Worm (Caenorhabditis elegans) whole organism, dauer: ENCODE results near the gene mtrf-1L.
"Not testable (repeated sequence)": the region's sequence is repeated elsewhere in the genome, so short reads cannot be mapped to it uniquely, and the experiment has no call there.

Experiments used
- unc-62 ChIP-seq: sonication (generic microtip); optimal IDR thresholded peaks from 2 replicates; lab custom pipeline; 2017; ENCODE audit warnings: missing biosample characterization, missing genetic modification reagents, missing genetic modification characterization

The mtrf-1L gene

DNA sequence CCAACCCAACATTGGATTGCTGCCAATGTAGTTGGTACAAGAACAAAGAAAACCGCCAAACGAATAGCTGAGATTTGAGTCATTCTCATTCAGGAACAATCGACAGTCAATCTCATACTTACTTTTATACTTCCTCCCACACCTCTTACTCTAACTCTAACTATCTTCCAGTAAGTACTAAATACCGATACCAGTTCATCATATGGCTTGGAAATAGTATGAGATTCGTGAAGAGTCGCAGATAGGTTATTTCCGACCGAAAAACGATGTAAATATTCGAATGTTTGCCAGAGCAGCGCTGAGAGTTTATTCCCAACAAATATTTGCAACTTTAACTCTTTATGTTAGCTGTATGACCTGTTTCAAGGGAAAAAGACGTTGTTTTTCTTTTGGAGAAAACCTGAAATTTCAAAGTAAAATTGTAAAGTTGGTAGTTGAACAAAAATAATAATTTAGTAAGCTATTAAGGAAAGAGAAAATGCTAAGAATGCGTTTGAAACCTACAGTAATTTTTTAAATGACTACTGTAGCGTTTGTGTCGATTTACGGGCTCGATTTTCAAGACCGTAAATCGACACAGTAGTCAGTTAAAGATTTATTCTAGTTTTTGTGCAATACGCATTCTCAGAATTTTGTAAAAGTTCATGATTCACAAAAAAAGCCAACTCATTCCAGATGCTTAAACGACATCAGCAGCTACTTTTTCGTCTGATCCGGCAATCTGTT lies at the start of gene mtrf-1L, which contains the start of gene W03F8.6:
Gene mtrf-1L, plus strand, starts transcription at position 676 of the 726 bp plus-strand sequence.
Gene W03F8.6, minus strand, starts transcription at position 101 of the 726 bp plus-strand sequence.
- TF ChIP-seq unc-62 = no peak

- TF ChIP-seq unc-62 = no peak
Measured at ce11 chrIV:5137809-5138208, 49.1 kb upstream of the mtrf-1L start.

- TF ChIP-seq unc-62 = no peak
Measured at ce11 chrIV:5139189-5139588, 47.8 kb upstream of the mtrf-1L start.

DNA sequence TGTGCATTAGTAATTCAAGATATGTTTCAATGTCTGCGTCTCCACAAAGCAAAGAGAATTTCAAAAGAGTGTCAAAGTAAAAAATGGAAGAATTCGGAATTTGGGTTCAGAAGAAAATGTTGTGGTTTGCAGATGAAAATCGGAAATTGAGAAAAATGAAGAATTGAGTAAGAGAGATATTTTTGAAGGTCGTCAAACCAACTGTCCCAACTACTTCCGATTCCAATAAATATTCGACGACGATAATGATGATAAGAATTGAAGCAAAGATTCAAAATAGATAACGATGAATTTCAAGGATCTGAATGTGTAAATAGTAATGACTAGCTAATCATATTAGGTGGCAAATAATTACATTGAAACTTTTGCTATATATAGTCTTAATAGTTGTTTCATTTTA lies 47.0 kb upstream of the mtrf-1L start:
- no peak for TF ChIP-seq unc-62

DNA sequence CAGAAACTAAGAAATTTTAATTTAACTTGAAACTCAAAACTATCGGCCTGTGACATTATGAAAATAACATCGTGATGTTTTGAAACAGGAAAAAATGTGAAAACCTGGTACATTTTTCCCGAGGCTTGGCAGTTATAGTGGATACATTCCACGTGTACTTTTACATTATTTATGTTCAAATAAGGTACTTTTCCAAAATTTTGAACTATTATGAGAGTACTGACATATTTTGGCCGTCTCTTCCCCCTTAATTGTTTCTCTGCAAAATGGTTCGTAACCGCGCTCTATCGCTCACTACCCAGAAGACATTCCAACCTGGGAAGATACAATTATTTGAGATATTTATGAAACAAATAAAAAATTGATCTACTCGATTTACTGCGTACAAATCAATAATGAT lies 37.2 kb upstream of the mtrf-1L start, which contains the start of gene C24D10.5:
Gene C24D10.5, plus strand, starts transcription at position 301 of the 400 bp plus-strand sequence.
- no peak for TF ChIP-seq unc-62

DNA sequence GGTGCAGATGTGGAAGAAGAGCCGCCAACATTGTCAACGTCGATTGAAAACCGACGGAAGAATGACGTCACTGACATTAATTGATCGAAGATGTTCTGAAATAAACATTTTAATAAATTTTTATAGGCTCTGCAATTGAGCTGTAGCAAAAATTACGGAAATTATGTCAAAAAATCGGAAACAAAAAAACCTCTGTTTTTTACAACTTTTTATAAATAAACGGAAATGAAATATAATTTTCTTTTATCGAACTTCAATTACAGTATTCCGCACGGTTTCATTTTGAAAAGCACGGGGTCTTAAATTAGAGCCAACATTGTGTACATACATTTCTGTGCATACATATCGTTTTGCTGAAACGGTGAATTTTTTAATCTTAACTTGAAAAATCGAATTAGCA lies 34.6 kb upstream of the mtrf-1L start, which contains the start of gene soc-2:
Gene soc-2, minus strand, starts transcription at position 101 of the 400 bp plus-strand sequence.
- TF ChIP-seq unc-62 = no peak

- no peak for TF ChIP-seq unc-62
Measured at ce11 chrIV:5157226-5157625, 29.7 kb upstream of the mtrf-1L start, which contains the start of gene C24D10.49. TSS of gene C24D10.49 (minus strand) at chrIV:5157326.

ce11 chrIV:5160171-5160570 lies 26.8 kb upstream of the mtrf-1L start, which contains the start of the genes C24D10.6 and C24D10.4:
TSS of gene C24D10.6 (minus strand) at chrIV:5160248.
TSS of gene C24D10.4 (plus strand) at chrIV:5160522.
- TF ChIP-seq unc-62 = no peak

DNA sequence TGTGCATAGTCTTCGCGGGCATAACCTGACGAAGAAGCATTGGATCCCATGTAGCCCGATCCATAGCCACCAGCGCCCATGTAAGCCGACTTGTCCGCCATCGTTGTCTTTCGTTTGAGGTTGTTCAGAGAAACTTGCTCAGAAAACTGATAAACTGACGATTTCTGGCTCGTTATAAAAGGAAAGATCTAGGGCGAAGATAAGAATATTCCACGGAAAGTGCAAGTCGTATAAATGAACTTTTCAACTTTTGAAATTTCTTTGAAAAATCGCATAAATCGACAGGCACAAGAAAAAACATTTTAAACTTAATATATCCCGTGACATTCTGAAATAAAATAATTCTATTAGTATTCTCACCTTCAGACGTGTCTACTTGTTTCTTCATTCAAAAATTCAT lies 24.0 kb upstream of the mtrf-1L start, which contains the start of the genes nspd-3 and C24D10.2:
Gene nspd-3, minus strand, starts transcription at position 101 of the 400 bp plus-strand sequence.
Gene C24D10.2, plus strand, starts transcription at position 399 of the 400 bp plus-strand sequence.
- TF ChIP-seq unc-62 = not testable (repeated sequence)

ce11 chrIV:5165626-5166025 lies 21.3 kb upstream of the mtrf-1L start, which contains the start of gene nspd-6:
TSS of gene nspd-6 (minus strand) at chrIV:5165726.
- TF ChIP-seq unc-62 = not testable (repeated sequence)

DNA sequence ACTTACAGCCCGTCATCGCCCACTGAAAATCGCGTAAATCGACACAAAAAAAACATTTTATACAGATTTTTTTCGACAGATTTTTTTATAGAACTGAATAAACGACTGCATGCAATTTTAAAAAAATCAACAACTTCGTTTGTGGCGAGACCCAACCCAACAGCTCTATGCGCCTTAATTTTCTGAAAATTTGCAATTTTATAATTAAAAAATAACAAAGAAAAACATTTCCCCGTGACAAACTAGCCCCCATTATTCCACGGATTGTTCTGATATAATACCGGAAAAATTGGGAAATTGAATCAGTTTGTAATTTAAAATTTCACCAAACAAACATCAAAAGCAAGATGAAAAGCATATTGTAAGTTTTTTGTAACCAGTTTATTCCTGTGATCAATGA lies 20.9 kb upstream of the mtrf-1L start, which contains the start of gene ptp-5.1:
Gene ptp-5.1, plus strand, starts transcription at position 301 of the 400 bp plus-strand sequence.
- TF ChIP-seq unc-62 = no peak

DNA sequence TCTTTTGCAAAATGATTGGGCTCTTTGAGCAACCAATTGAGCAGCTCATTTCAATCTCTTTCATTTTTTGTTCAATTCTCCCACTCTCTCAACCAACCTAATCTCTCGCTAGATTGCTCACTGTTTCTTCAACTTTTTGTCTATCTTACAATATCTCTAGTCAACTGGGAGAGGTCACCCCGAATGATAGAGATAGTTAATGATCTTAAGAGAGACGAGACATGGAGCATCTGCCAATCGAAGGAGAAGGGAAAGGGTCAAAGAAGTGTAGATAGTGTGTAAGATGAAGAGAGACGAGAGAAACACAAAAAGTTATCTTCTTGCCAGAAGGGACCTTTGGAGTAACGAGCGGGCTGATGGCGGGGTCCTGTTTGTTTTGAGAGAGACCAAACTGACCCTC lies 17.6 kb upstream of the mtrf-1L start:
- TF ChIP-seq unc-62 = no peak

ce11 chrIV:5171994-5172528 lies 14.9 kb upstream of the mtrf-1L start:
- TF ChIP-seq unc-62 = no peak

- no peak for TF ChIP-seq unc-62
Measured at ce11 chrIV:5173032-5173431, 13.9 kb upstream of the mtrf-1L start, which contains the start of gene lam-1. TSS of gene lam-1 (plus strand) at chrIV:5173332.

DNA sequence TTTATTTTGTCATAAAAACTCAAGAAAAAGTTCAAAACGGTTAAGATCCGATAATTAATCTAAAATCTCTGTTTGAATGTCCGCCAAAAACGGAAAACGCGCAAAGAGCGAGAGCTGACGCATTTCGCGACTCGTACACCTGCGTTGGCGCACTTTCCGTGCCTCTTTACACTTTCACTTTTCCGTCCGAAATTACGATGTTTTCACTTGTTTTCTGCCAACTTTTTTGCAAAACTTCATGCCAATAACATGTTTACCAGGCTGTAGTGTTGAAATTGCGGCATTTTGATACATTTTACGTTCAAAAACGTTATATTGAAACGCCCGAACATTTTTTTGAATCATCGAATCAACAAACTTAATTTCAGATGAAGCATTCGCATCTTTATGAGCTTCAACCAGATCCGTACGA lies 3.2 kb upstream of the mtrf-1L start, which contains the start of gene W03F8.4:
Gene W03F8.4, plus strand, starts transcription at position 369 of the 412 bp plus-strand sequence.
- no peak for TF ChIP-seq unc-62

DNA sequence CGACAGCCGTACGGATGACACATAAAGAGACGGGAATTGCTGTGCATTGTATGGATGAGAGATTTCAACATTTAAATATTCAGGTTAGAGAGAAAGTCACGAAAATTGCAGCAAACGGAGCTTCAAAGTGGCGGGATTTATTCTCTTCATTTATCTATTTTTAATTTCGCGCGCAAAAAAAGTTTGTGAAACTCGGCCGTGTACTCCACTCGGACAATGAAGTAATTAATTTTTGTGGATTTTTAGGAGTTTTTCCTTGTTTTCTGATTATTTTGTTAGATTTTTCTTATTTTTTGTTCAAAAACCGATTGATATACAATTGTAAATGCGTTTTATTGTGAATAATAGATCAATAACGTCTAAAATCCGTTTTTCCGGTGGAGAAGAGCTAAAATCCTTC lies 1.1 kb downstream of the mtrf-1L start:
- TF ChIP-seq unc-62 = no peak

DNA sequence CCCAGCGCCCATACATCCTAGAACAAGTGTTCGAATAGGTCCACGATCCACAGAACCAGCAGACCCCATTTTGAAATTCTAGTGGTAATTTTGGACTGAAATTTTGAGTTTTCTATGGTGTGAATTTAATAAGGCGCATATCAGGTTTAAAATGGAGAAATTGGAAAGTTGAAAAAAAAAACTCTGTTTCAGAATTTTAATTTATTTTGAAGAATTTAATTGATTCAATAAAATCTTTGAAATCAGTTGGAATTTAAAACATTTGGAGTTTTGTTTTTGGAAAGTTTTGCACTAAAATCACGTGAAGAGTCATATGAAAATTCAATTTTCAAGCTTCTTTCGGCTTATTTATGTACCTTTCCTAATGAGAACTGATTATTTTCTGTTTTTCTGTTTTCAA lies 8.6 kb downstream of the mtrf-1L start, which contains the start of gene gpa-18:
Gene gpa-18, minus strand, starts transcription at position 101 of the 400 bp plus-strand sequence.
- no peak for TF ChIP-seq unc-62
